Worm (Caenorhabditis elegans): ENCODE data around the gene F21A3.2.

- TF ChIP-seq xnd-1 (tag; optimal IDR thresholded peaks at IDR 0.05) (no peak), pha-4 (tag; optimal IDR thresholded peaks at IDR 0.05) (no peak), him-1 (tag; optimal IDR thresholded peaks at IDR 0.05) (no peak), dpl-1 (GFP tag; optimal IDR thresholded peaks at IDR 0.05) (no peak), nfya-1 (tag; optimal IDR thresholded peaks at IDR 0.05; ENCODE audit: borderline replicate concordance, insufficient read depth) (no peak)
These were observed 16.6 kb upstream of the F21A3.2 start for ce11 chrV:15550408-15550807.

Data from whole organism, young adult.